Worm (Caenorhabditis elegans) whole organism, L3 larva: ENCODE results near the gene gcy-6.

ENCODE experiments used
- R02D3.7 ChIP-seq: fragments of 150-350 bp; optimal IDR thresholded peaks from 2 replicates; lab custom pipeline; 2014; ENCODE audit warnings: missing biosample characterization, missing genetic modification characterization
- aly-2 ChIP-seq: fragments of 150-350 bp; optimal IDR thresholded peaks from 2 replicates; lab custom pipeline; 2014; ENCODE audit warnings: missing biosample characterization, missing genetic modification characterization
- ceh-28 ChIP-seq: fragments of 150-350 bp; optimal IDR thresholded peaks from 2 replicates; lab custom pipeline; 2014; ENCODE audit warnings: missing biosample characterization, missing genetic modification reagents, missing genetic modification characterization
- ceh-9 ChIP-seq: sonication (generic microtip); optimal IDR thresholded peaks from 2 replicates; lab custom pipeline; 2018; ENCODE audit warnings: missing biosample characterization, missing genetic modification characterization
- daf-12 ChIP-seq: fragments of 150-350 bp; optimal IDR thresholded peaks from 2 replicates; lab custom pipeline; 2014; ENCODE audit warnings: missing biosample characterization, missing genetic modification reagents, missing genetic modification characterization
- egl-27 ChIP-seq: sonication (generic microtip); optimal IDR thresholded peaks from 4 replicates; lab custom pipeline; 2017; ENCODE audit warnings: missing biosample characterization, missing genetic modification reagents, missing genetic modification characterization
- elt-1 ChIP-seq: fragments of 150-350 bp; optimal IDR thresholded peaks from 2 replicates; lab custom pipeline; 2014; ENCODE audit warnings: missing biosample characterization, missing genetic modification characterization
- elt-2 ChIP-seq: sonication (generic microtip); optimal IDR thresholded peaks from 2 replicates; lab custom pipeline; 2016; ENCODE audit warnings: missing genetic modification reagents, mild to moderate bottlenecking, missing genetic modification characterization, missing compliant biosample characterization
- elt-3 ChIP-seq, 3 experiments: fragments of 150-350 bp in 1 of 3; sonication (generic microtip) in 2 of 3; optimal IDR thresholded peaks; 2 replicates in 2 of 3; 4 replicates in 1 of 3; lab custom pipeline; 2014 to 2017; ENCODE audit warnings: missing biosample characterization in 3 of 3, missing genetic modification characterization in 3 of 3
- fkh-2 ChIP-seq: fragments of 150-350 bp; optimal IDR thresholded peaks from 2 replicates; lab custom pipeline; 2014; ENCODE audit warnings: missing biosample characterization, missing genetic modification reagents, missing genetic modification characterization
- hmg-11 ChIP-seq: sonication (generic microtip); optimal IDR thresholded peaks from 2 replicates; lab custom pipeline; 2016; ENCODE audit warnings: missing genetic modification characterization, missing compliant biosample characterization
- jun-1 ChIP-seq: fragments of 150-350 bp; optimal IDR thresholded peaks from 2 replicates; lab custom pipeline; 2014; ENCODE audit warnings: missing biosample characterization, missing genetic modification reagents, missing genetic modification characterization
- lin-15B ChIP-seq: fragments of 150-350 bp; optimal IDR thresholded peaks from 2 replicates; lab custom pipeline; 2014; ENCODE audit warnings: missing biosample characterization, missing genetic modification characterization
- lsy-12 ChIP-seq: sonication (generic microtip); optimal IDR thresholded peaks from 2 replicates; lab custom pipeline; 2016; ENCODE audit warnings: mild to moderate bottlenecking, missing genetic modification characterization, missing compliant biosample characterization
- mml-1 ChIP-seq: fragments of 150-350 bp; sonication (generic microtip); optimal IDR thresholded peaks from 3 replicates; lab custom pipeline; 2014; ENCODE audit warnings: missing biosample characterization, missing genetic modification characterization
- nfya-1 ChIP-seq: sonication (generic microtip); optimal IDR thresholded peaks from 2 replicates; lab custom pipeline; 2017; ENCODE audit warnings: missing genetic modification characterization, mild to moderate bottlenecking, missing compliant biosample characterization, antibody characterized with exemption, moderate library complexity; ENCODE audit not compliant: insufficient read depth
- nhr-23 ChIP-seq: fragments of 150-350 bp; optimal IDR thresholded peaks from 2 replicates; lab custom pipeline; 2014; ENCODE audit warnings: missing biosample characterization, missing genetic modification reagents, missing genetic modification characterization
- nhr-237 ChIP-seq: fragments of 150-350 bp; optimal IDR thresholded peaks from 2 replicates; lab custom pipeline; 2014; ENCODE audit warnings: missing biosample characterization, missing genetic modification characterization
- nhr-25 ChIP-seq: sonication (generic microtip); optimal IDR thresholded peaks from 2 replicates; lab custom pipeline; 2017; ENCODE audit warnings: missing biosample characterization, missing genetic modification characterization
- nhr-28 ChIP-seq: fragments of 150-350 bp; optimal IDR thresholded peaks from 2 replicates; lab custom pipeline; 2014; ENCODE audit warnings: missing biosample characterization, missing genetic modification characterization
- nhr-43 ChIP-seq: sonication (generic microtip); optimal IDR thresholded peaks from 2 replicates; lab custom pipeline; 2016; ENCODE audit warnings: mild to moderate bottlenecking, missing genetic modification characterization, missing compliant biosample characterization; ENCODE audit not compliant: poor library complexity, severe bottlenecking
- nhr-67 ChIP-seq: fragments of 150-350 bp; optimal IDR thresholded peaks from 2 replicates; lab custom pipeline; 2014; ENCODE audit warnings: missing biosample characterization, missing genetic modification characterization
- nhr-76 ChIP-seq: fragments of 150-350 bp; sonication (generic microtip); optimal IDR thresholded peaks from 5 replicates; lab custom pipeline; 2014; ENCODE audit warnings: missing biosample characterization, missing genetic modification characterization
- nhr-77 ChIP-seq: fragments of 150-350 bp; optimal IDR thresholded peaks from 2 replicates; lab custom pipeline; 2014; ENCODE audit warnings: missing biosample characterization, missing genetic modification characterization
- pha-4 ChIP-seq: fragments of 150-350 bp; optimal IDR thresholded peaks from 2 replicates; lab custom pipeline; 2014; ENCODE audit warnings: missing biosample characterization, missing genetic modification reagents, missing genetic modification characterization
- sea-2 ChIP-seq: fragments of 150-350 bp; sonication (generic microtip); optimal IDR thresholded peaks from 4 replicates; lab custom pipeline; 2014; ENCODE audit warnings: missing biosample characterization, missing genetic modification reagents, missing genetic modification characterization
- skn-1 ChIP-seq: fragments of 150-350 bp; optimal IDR thresholded peaks from 2 replicates; lab custom pipeline; 2014; ENCODE audit warnings: missing biosample characterization, missing genetic modification characterization
- snpc-4 ChIP-seq: fragments of 150-350 bp; optimal IDR thresholded peaks from 2 replicates; lab custom pipeline; 2014; ENCODE audit warnings: missing biosample characterization, missing genetic modification characterization
- tbx-2 ChIP-seq: sonication (generic microtip); optimal IDR thresholded peaks from 2 replicates; lab custom pipeline; 2016; ENCODE audit warnings: mild to moderate bottlenecking, missing genetic modification characterization, missing compliant biosample characterization
- unc-39 ChIP-seq: sonication (generic microtip); optimal IDR thresholded peaks from 4 replicates; lab custom pipeline; 2017; ENCODE audit warnings: missing biosample characterization, missing genetic modification characterization
- unc-62 ChIP-seq: fragments of 150-350 bp; sonication (generic microtip); optimal IDR thresholded peaks from 4 replicates; lab custom pipeline; 2014; ENCODE audit warnings: missing biosample characterization, missing genetic modification reagents, missing genetic modification characterization
- ztf-11 ChIP-seq: fragments of 150-350 bp; optimal IDR thresholded peaks from 2 replicates; lab custom pipeline; 2014; ENCODE audit warnings: missing biosample characterization, missing genetic modification characterization

Gene gcy-6

DNA sequence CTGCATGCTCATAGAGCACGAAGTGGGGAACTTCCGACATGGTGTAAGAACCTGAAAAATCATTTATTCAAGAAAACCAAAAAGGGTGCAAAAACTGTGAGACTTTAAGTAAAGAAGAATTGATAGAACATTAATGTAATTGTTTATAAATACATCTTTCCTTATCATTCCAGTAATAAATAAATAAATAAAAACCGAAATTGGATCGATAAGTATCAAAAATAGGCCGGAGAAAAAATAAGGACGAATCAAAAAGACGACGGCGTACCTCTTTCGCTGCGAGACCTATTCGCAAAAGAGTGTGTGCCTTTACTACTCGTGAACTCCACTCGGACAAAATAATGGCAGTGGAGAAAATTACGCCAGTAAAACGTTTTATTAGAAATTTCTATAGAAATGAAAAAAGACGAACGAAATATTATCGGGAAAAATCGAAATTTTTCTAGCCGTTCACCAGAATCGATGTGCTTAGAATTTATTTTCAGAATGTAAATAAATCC lies 39.1 kb upstream of the gcy-6 start, which contains the start of gene nol-56 (continued):
- TF ChIP-seq unc-62 (GFP tag; lab: Kevin White, UChicago) (no peak), fkh-2 (no peak), pha-4 (tag; lab: Kevin White, UChicago) (peak; percentile 93), nhr-76 (tag; lab: Kevin White, UChicago) (no peak), snpc-4 (tag; lab: Kevin White, UChicago) (peak; percentile 80), ceh-28 (tag; lab: Kevin White, UChicago) (peak; percentile 61), elt-3 (tag; optimal IDR thresholded peaks at IDR 0.05; lab: Kevin White, UChicago) (no peak), nhr-67 (tag; lab: Kevin White, UChicago) (no peak), unc-39 (tag; lab: Kevin White, UChicago) (no peak), nhr-237 (tag; lab: Kevin White, UChicago) (no peak), mml-1 (tag; lab: Kevin White, UChicago) (no peak), nhr-77 (tag; lab: Kevin White, UChicago) (no peak), jun-1 (tag; lab: Kevin White, UChicago) (peak; percentile 16), lsy-12 (tag; lab: Kevin White, UChicago) (peak; percentile 66), nfya-1 (tag; lab: Kevin White, UChicago) (peak; percentile 90), ceh-9 (tag; lab: Kevin White, UChicago) (no peak)

- no peak for TF ChIP-seq elt-1 (tag; lab: Kevin White, UChicago)
- TF ChIP-seq R02D3.7 (tag; lab: Kevin White, UChicago) = no peak
- TF ChIP-seq ceh-9 (tag; lab: Kevin White, UChicago) = no peak
- TF ChIP-seq ztf-11 = no peak
- no peak for TF ChIP-seq hmg-11
- no peak for TF ChIP-seq elt-2 (tag; lab: Kevin White, UChicago)
- TF ChIP-seq nhr-43 (tag; lab: Kevin White, UChicago) = no peak
- TF ChIP-seq nhr-237 (tag; lab: Kevin White, UChicago) = no peak
- TF ChIP-seq sea-2 (GFP tag; lab: Kevin White, UChicago) = no peak
- TF ChIP-seq egl-27 (tag; lab: Kevin White, UChicago) = no peak
- no peak for TF ChIP-seq nhr-28 (tag; lab: Kevin White, UChicago)
- TF ChIP-seq nhr-25 = no peak
- TF ChIP-seq snpc-4 (tag; lab: Kevin White, UChicago) = no peak
- TF ChIP-seq skn-1 (tag; lab: Kevin White, UChicago) = no peak
- TF ChIP-seq unc-39 (tag; lab: Kevin White, UChicago) = no peak
Observed at ce11 chrV:10350054-10350453, 36.2 kb upstream of the gcy-6 start, which contains the start of gene K07C5.9. K07C5.9 (minus strand) TSS chrV:10350154.

- TF ChIP-seq nhr-67 (tag; lab: Kevin White, UChicago) = no peak
- TF ChIP-seq nhr-76 (tag; lab: Kevin White, UChicago) = no peak
- TF ChIP-seq daf-12 (tag; lab: Kevin White, UChicago) = no peak
- no peak for TF ChIP-seq aly-2
- TF ChIP-seq nhr-43 (tag; lab: Kevin White, UChicago) = no peak
- no peak for TF ChIP-seq fkh-2
- TF ChIP-seq lin-15B = no peak
- no peak for TF ChIP-seq pha-4 (tag; lab: Kevin White, UChicago)
- TF ChIP-seq sea-2 (GFP tag; lab: Kevin White, UChicago) = no peak
- no peak for TF ChIP-seq egl-27 (tag; lab: Kevin White, UChicago)
- TF ChIP-seq lsy-12 (tag; lab: Kevin White, UChicago) = no peak
- TF ChIP-seq ztf-11 = no peak
Observed at ce11 chrV:10342904-10343303, 29.1 kb upstream of the gcy-6 start, which contains the start of gene K07C5.3. K07C5.3 (plus strand) TSS chrV:10343032.

DNA sequence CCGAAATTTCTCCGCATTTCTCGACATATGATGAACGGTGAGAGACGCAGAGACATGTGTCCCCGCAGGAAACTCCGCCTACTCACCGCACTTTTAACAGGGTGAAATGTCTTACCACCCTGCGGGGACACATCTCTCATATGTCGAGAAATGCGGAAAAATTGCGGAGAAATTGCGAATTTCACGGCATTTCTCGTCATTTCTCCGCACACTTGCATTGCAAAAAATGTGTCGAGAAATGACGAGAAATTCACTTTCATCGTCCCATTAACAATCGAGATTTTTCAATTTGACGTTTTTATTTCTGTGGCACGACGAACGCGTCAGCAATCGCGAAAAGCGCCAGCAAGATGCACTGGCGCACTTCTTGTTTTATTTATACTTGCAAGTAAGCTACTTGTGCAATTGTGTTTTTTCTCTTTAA lies 28.1 kb upstream of the gcy-6 start, which contains the start of gene K07C5.13:
Gene K07C5.13 (plus strand): TSS at position 151 of the 424 bp plus-strand sequence.
- TF ChIP-seq pha-4 (tag; lab: Kevin White, UChicago) (peak; percentile 53), tbx-2 (tag; lab: Kevin White, UChicago) (peak; percentile 51), nhr-43 (tag; lab: Kevin White, UChicago) (peak; percentile 46), elt-2 (tag; lab: Kevin White, UChicago) (peak; percentile 42), lsy-12 (tag; lab: Kevin White, UChicago) (peak; percentile 69), lin-15B (peak; percentile 75), nfya-1 (tag; lab: Kevin White, UChicago) (peak; percentile 26), skn-1 (tag; lab: Kevin White, UChicago) (peak; percentile 6), hmg-11 (peak; percentile 2), nhr-23 (tag; lab: Kevin White, UChicago) (peak; percentile 9), snpc-4 (tag; lab: Kevin White, UChicago) (peak; percentile 23), R02D3.7 (tag; lab: Kevin White, UChicago) (peak; percentile 25)
